Worm (Caenorhabditis elegans): ENCODE measurements around the gene K09F6.10.

DNA sequence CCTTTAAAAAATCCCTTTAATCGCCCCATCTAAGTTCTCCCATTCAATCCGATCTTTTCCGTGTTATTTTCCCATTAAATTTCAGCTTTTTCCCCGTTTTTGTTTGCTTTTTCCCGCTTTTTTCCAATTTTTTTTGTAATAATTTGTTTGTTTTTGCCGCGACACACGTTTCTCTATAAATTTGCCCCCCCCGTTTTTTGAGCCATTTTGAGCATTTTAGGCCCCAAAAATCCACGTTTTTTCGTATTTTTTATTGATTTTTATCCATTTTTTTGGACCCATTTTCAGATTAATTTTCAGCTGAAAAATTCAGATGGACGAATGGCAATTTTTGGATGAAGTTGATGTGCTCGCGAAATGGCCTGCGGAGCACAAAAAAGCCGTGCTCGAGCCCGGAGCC is 45.3 kb downstream of the K09F6.10 start, which contains the start of gene F54A3.2:
- TF ChIP-seq Y116A8C.19 (tag; optimal IDR thresholded peaks at IDR 0.05; ENCODE audit: borderline replicate concordance) (no peak), blmp-1 (tag; optimal IDR thresholded peaks at IDR 0.05) (no peak), aha-1 (tag; optimal IDR thresholded peaks at IDR 0.05) (no peak), lin-13 (GFP tag; optimal IDR thresholded peaks at IDR 0.05) (no peak), snpc-4 (tag; optimal IDR thresholded peaks at IDR 0.05) (no peak), rnt-1 (tag; optimal IDR thresholded peaks at IDR 0.05) (no peak), egl-13 (tag; optimal IDR thresholded peaks at IDR 0.05) (no peak), unc-130 (tag; optimal IDR thresholded peaks at IDR 0.05) (no peak), nhr-76 (tag; optimal IDR thresholded peaks at IDR 0.05) (no peak), F16B12.6 (tag; optimal IDR thresholded peaks at IDR 0.05) (no peak), ztf-11 (tag; optimal IDR thresholded peaks at IDR 0.05) (no peak), dpl-1 (GFP tag; optimal IDR thresholded peaks at IDR 0.05) (no peak)

Measured in whole organism, L1 larva.